Fruit fly (Drosophila melanogaster): ENCODE results near the gene CG42779.

CG42779 gene

dm6 chr3R:17121277-17121676, at the start of gene CG42779:
TSS of gene CG42779 (plus strand) at chr3R:17121577.
- no peak for TF ChIP-seq CG17801 (GFP tag; optimal IDR thresholded peaks at IDR 0.05; ENCODE audit: partially characterized antibody)

dm6 chr3R:17072526-17073114, 48.8 kb upstream of the CG42779 start, which contains the start of the genes Ns1 and mRpS11:
TSS of gene Ns1 (minus strand) at chr3R:17072675.
TSS of gene mRpS11 (plus strand) at chr3R:17072732.
- no peak for TF ChIP-seq CG17801 (GFP tag; optimal IDR thresholded peaks at IDR 0.05; ENCODE audit: partially characterized antibody)

dm6 chr3R:17077968-17078417, 43.4 kb upstream of the CG42779 start:
- no peak for TF ChIP-seq CG17801 (GFP tag; optimal IDR thresholded peaks at IDR 0.05; ENCODE audit: partially characterized antibody)

dm6 chr3R:17078961-17079858, 42.2 kb upstream of the CG42779 start:
- TF ChIP-seq CG17801 (GFP tag; optimal IDR thresholded peaks at IDR 0.05; ENCODE audit: partially characterized antibody), result no peak

dm6 chr3R:17079859-17080255, 41.5 kb upstream of the CG42779 start, which contains the start of the genes Keap1 and kuk:
TSS of gene Keap1 (minus strand) at chr3R:17079945.
TSS of gene kuk (plus strand) at chr3R:17080244.
- TF ChIP-seq CG17801 (GFP tag; optimal IDR thresholded peaks at IDR 0.05; ENCODE audit: partially characterized antibody), result peak; percentile 52

dm6 chr3R:17080666-17081358, 40.6 kb upstream of the CG42779 start:
- TF ChIP-seq CG17801 (GFP tag; optimal IDR thresholded peaks at IDR 0.05; ENCODE audit: partially characterized antibody), result peak; percentile 88

- TF ChIP-seq CG17801 (GFP tag; optimal IDR thresholded peaks at IDR 0.05; ENCODE audit: partially characterized antibody), result peak; percentile 62
These were observed 39.9 kb upstream of the CG42779 start for dm6 chr3R:17081359-17081935.

dm6 chr3R:17082471-17082870, 38.9 kb upstream of the CG42779 start:
- no peak for TF ChIP-seq CG17801 (GFP tag; optimal IDR thresholded peaks at IDR 0.05; ENCODE audit: partially characterized antibody)

- TF ChIP-seq CG17801 (GFP tag; optimal IDR thresholded peaks at IDR 0.05; ENCODE audit: partially characterized antibody), result no peak
These were observed 36.2 kb upstream of the CG42779 start, which contains the start of gene GckIII for dm6 chr3R:17085029-17085807. TSS of gene GckIII (plus strand) at chr3R:17085513.

- TF ChIP-seq CG17801 (GFP tag; optimal IDR thresholded peaks at IDR 0.05; ENCODE audit: partially characterized antibody), result no peak
These were observed 33.3 kb upstream of the CG42779 start, which contains the start of gene cal1 for dm6 chr3R:17087977-17088618. TSS of gene cal1 (plus strand) at chr3R:17088280.

dm6 chr3R:17108881-17109280, 12.5 kb upstream of the CG42779 start:
- no peak for TF ChIP-seq CG17801 (GFP tag; optimal IDR thresholded peaks at IDR 0.05; ENCODE audit: partially characterized antibody)

dm6 chr3R:17110880-17111726, 10.3 kb upstream of the CG42779 start:
- no peak for TF ChIP-seq CG17801 (GFP tag; optimal IDR thresholded peaks at IDR 0.05; ENCODE audit: partially characterized antibody)

- TF ChIP-seq CG17801 (GFP tag; optimal IDR thresholded peaks at IDR 0.05; ENCODE audit: partially characterized antibody), result no peak
These were observed 5.7 kb upstream of the CG42779 start for dm6 chr3R:17115668-17116067.
